Fruit fly (Drosophila melanogaster): ENCODE measurements around the gene CG11151.

CG11151 gene

dm6 chrX:13764397-13765119, 25.0 kb downstream of the CG11151 start (continued):
- TF ChIP-seq mirr (GFP tag; optimal IDR thresholded peaks at IDR 0.05) (no peak), repo (GFP tag; optimal IDR thresholded peaks at IDR 0.05) (no peak), vvl (GFP tag; IDR thresholded peaks at IDR 0.05) (0 out of 2 replicates have a peak, but pooled peaks have one; percentile 57), Abd-B (GFP tag; optimal IDR thresholded peaks at IDR 0.05) (peak; percentile 60), salm (tag; optimal IDR thresholded peaks at IDR 0.05) (peak; percentile 27), Doc2 (GFP tag; IDR thresholded peaks at IDR 0.05) (no peak), HmgZ (tag; optimal IDR thresholded peaks at IDR 0.05) (peak; percentile 8)

- TF ChIP-seq CG8281 (tag; optimal IDR thresholded peaks at IDR 0.05) (no peak), NFAT (GFP tag; IDR thresholded peaks at IDR 0.05) (no peak), kni (GFP tag; optimal IDR thresholded peaks at IDR 0.05) (no peak), Taf1 (GFP tag; IDR thresholded peaks at IDR 0.05) (no peak), CG32772 (GFP tag; IDR thresholded peaks at IDR 0.05) (peak; percentile 32; the same call in 1 of the 2 replicates), Kr (GFP tag; optimal IDR thresholded peaks at IDR 0.05) (no peak), chinmo (GFP tag; IDR thresholded peaks at IDR 0.05; ENCODE audit: partially characterized antibody) (0 out of 4 replicates have a peak, but pooled peaks have one; percentile 39), crol (GFP tag; IDR thresholded peaks at IDR 0.05) (peak; percentile 75), Xrp1 (GFP tag; IDR thresholded peaks at IDR 0.05) (no peak), CG10979 (tag; optimal IDR thresholded peaks at IDR 0.05) (no peak), CG18262 (tag; optimal IDR thresholded peaks at IDR 0.05) (no peak), lmd (GFP tag; IDR thresholded peaks at IDR 0.05) (no peak), rib (GFP tag; IDR thresholded peaks at IDR 0.05) (no peak), Hr78 (GFP tag; optimal IDR thresholded peaks at IDR 0.05) (no peak), ham (GFP tag; IDR thresholded peaks at IDR 0.05) (no peak), esg (GFP tag; conservative IDR thresholded peaks at IDR 0.05) (0 out of 2 replicates have a peak, but pooled peaks have one; percentile 6), CG42726 (GFP tag; IDR thresholded peaks at IDR 0.05; ENCODE audit: partially characterized antibody) (0 out of 2 replicates have a peak, but pooled peaks have one; percentile 13), Bteb2 (GFP tag; optimal IDR thresholded peaks at IDR 0.05) (no peak), CG1792 (GFP tag; optimal IDR thresholded peaks at IDR 0.05) (no peak), Pdp1 (GFP tag; optimal IDR thresholded peaks at IDR 0.05) (no peak), CG33557 (GFP tag; optimal IDR thresholded peaks at IDR 0.05) (no peak), odd (GFP tag; optimal IDR thresholded peaks at IDR 0.05) (no peak), D19A (tag; optimal IDR thresholded peaks at IDR 0.05) (no peak), otp (GFP tag; IDR thresholded peaks at IDR 0.05) (no peak), HmgD (GFP tag; optimal IDR thresholded peaks at IDR 0.05) (no peak), lbe (GFP tag; optimal IDR thresholded peaks at IDR 0.05) (no peak), CG34422 (GFP tag; IDR thresholded peaks at IDR 0.05) (0 out of 3 replicates have a peak, but pooled peaks have one; percentile 7)
These were observed 25.7 kb downstream of the CG11151 start for dm6 chrX:13765217-13765616.

dm6 chrX:13766495-13766894, 27.0 kb downstream of the CG11151 start:
- TF ChIP-seq cwo (GFP tag; optimal IDR thresholded peaks at IDR 0.05) (no peak), NfI (GFP tag; optimal IDR thresholded peaks at IDR 0.05) (no peak), inv (GFP tag; IDR thresholded peaks at IDR 0.05; ENCODE audit: partially characterized antibody) (no peak), CG7839 (tag; optimal IDR thresholded peaks at IDR 0.05) (no peak), chinmo (GFP tag; IDR thresholded peaks at IDR 0.05; ENCODE audit: partially characterized antibody) (no peak), lov (optimal IDR thresholded peaks at IDR 0.05) (no peak), lov (GFP tag; IDR thresholded peaks at IDR 0.05) (no peak), da (GFP tag; optimal IDR thresholded peaks at IDR 0.05) (no peak), danr (GFP tag; IDR thresholded peaks at IDR 0.05) (no peak), Stat92E (GFP tag; optimal IDR thresholded peaks at IDR 0.05) (no peak), CG16779 (GFP tag; IDR thresholded peaks at IDR 0.05) (no peak), CG1233 (GFP tag; optimal IDR thresholded peaks at IDR 0.05) (no peak)
